Fruit fly (Drosophila melanogaster): ENCODE measurements around the gene Cad96Cb.

- TF ChIP-seq sage (GFP tag; optimal IDR thresholded peaks at IDR 0.05) (no peak), br (GFP tag; optimal IDR thresholded peaks at IDR 0.05) (no peak), OdsH (GFP tag; optimal IDR thresholded peaks at IDR 0.05) (no peak), foxo (GFP tag; optimal IDR thresholded peaks at IDR 0.05) (no peak), ey (GFP tag; optimal IDR thresholded peaks at IDR 0.05) (no peak), h (GFP tag; optimal IDR thresholded peaks at IDR 0.05) (no peak), Myc (optimal IDR thresholded peaks at IDR 0.05) (no peak), Hr78 (GFP tag; optimal IDR thresholded peaks at IDR 0.05) (no peak), fru (GFP tag; optimal IDR thresholded peaks at IDR 0.05) (no peak), dmrt93B (GFP tag; optimal IDR thresholded peaks at IDR 0.05) (no peak), N (GFP tag; optimal IDR thresholded peaks at IDR 0.05) (no peak), pan (optimal IDR thresholded peaks at IDR 0.05) (no peak), Abd-B (GFP tag; optimal IDR thresholded peaks at IDR 0.05) (no peak), dl (GFP tag; optimal IDR thresholded peaks at IDR 0.05; ENCODE audit: insufficient read depth in 1 of 2, partially characterized antibody in 2 of 2) (no peak)
Observed at dm6 chr3R:25239880-25240279, 7.8 kb upstream of the Cad96Cb start, which contains the start of gene to.

Data from whole organism, wandering third instar larva.